Worm (Caenorhabditis elegans) whole organism, L4 larva: ENCODE results near the gene Y46G5A.20.

ENCODE experiments used
- pha-4 ChIP-seq, 2 experiments: fragments of 150-350 bp in 1 of 2; fragments of 200-800 bp in 1 of 2; sonication (Bioruptor generic) in 1 of 2; IDR thresholded peaks in 1 of 2; optimal IDR thresholded peaks in 1 of 2; 2 replicates each; pipeline versions ENCODE4 v1.3.6 to Lab custom; 2014 to 2022; ENCODE audit warnings: missing genetic modification characterization in 2 of 2, missing genetic modification reagents in 2 of 2, missing biosample characterization in 1 of 2, missing compliant biosample characterization in 1 of 2
- ztf-11 ChIP-seq: fragments of 150-350 bp; optimal IDR thresholded peaks from 2 replicates; lab custom pipeline; 2014; ENCODE audit warnings: missing biosample characterization, missing genetic modification characterization

DNA sequence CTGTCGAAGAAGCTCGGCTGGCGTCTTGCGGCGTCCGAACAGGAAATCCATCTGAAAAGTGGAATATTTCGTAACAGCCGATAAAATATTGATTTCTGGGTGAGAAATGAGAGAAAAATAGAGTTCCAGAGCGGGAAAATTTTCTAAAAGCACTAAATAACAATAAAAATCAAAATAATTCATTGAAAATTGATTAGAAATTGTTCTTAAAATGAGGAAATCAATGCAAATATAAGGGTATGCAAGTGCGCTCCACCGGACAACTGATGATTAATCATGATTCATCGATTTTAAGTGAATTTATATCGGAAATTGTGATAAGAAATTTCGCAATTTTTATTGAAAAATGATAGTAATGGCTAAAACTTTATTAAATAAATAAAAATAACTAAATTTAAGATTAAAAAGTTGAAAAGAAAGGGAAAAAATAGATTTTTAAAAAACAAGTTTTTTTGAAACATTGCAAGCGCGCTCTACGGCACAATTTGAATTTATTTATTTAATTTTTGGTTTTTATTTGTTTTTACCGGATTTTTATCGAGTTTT lies 42.6 kb upstream of the Y46G5A.20 start, which contains the start of the genes vps-2 and tiar-2:
- TF ChIP-seq pha-4 (GFP tag; IDR thresholded peaks at IDR 0.05; lab: Robert Waterston, UW), result no peak
- TF ChIP-seq pha-4 (tag; optimal IDR thresholded peaks at IDR 0.05; lab: Kevin White, UChicago), result no peak
- no peak for TF ChIP-seq ztf-11
